Fruit fly (Drosophila melanogaster) whole organism, embryonic: Measurements from ENCODE around the gene CG13449.

ENCODE experiments used
- Adf1 ChIP-seq: fragments of 200-800 bp; sonication (Bioruptor generic); IDR thresholded peaks from 2 replicates; pipeline ENCODE4 v1.3.6; 2022; ENCODE audit warnings: missing biosample characterization, missing genetic modification characterization
- CG10565 ChIP-seq: fragments of 200-800 bp; sonication (Bioruptor generic); optimal IDR thresholded peaks from 3 replicates; lab custom pipeline; 2016; ENCODE audit warnings: missing biosample characterization, mild to moderate bottlenecking, missing genetic modification characterization
- CG11456 ChIP-seq: fragments of 200-800 bp; sonication (Bioruptor generic); IDR thresholded peaks from 3 replicates; pipeline ENCODE4 v1.3.6; 2022; ENCODE audit warnings: missing biosample characterization, missing genetic modification characterization
- CG12659 ChIP-seq: fragments of 200-800 bp; sonication (Bioruptor generic); optimal IDR thresholded peaks from 3 replicates; lab custom pipeline; 2017; ENCODE audit warnings: mild to moderate bottlenecking, missing biosample characterization, missing genetic modification reagents, missing genetic modification characterization
- CG13287 ChIP-seq: fragments of 200-800 bp; sonication (Bioruptor generic); IDR thresholded peaks from 2 replicates; pipeline ENCODE4 v1.3.6; 2022; ENCODE audit warnings: missing biosample characterization, missing genetic modification characterization; ENCODE audit not compliant: partially characterized antibody
- CG13775 ChIP-seq: fragments of 200-800 bp; sonication (Bioruptor generic); optimal IDR thresholded peaks from 3 replicates; lab custom pipeline; 2017; ENCODE audit warnings: missing biosample characterization, mild to moderate bottlenecking, missing genetic modification characterization
- CG15479 ChIP-seq: fragments of 200-800 bp; sonication (Bioruptor generic); optimal IDR thresholded peaks from 3 replicates; lab custom pipeline; 2019; ENCODE audit warnings: missing biosample characterization, mild to moderate bottlenecking, missing genetic modification characterization, moderate library complexity
- CG18599 ChIP-seq: fragments of 200-800 bp; sonication (Bioruptor generic); optimal IDR thresholded peaks from 3 replicates; lab custom pipeline; 2017; ENCODE audit warnings: missing biosample characterization, missing genetic modification characterization, mild to moderate bottlenecking, moderate library complexity, missing genetic modification reagents
- CG2202 ChIP-seq: fragments of 200-800 bp; sonication (Bioruptor generic); optimal IDR thresholded peaks from 2 replicates; lab custom pipeline; 2018; ENCODE audit warnings: missing biosample characterization, mild to moderate bottlenecking, missing genetic modification characterization
- CG2712 ChIP-seq: fragments of 200-800 bp; optimal IDR thresholded peaks from 3 replicates; lab custom pipeline; 2019; ENCODE audit warnings: missing biosample characterization, mild to moderate bottlenecking, missing genetic modification characterization, moderate library complexity
- CG2875 ChIP-seq: fragments of 200-800 bp; sonication (Bioruptor generic); optimal IDR thresholded peaks from 2 replicates; lab custom pipeline; 2017; ENCODE audit warnings: missing biosample characterization, mild to moderate bottlenecking, missing genetic modification characterization, missing genetic modification reagents
- CG4328 ChIP-seq: fragments of 200-800 bp; sonication (Bioruptor generic); optimal IDR thresholded peaks from 3 replicates; lab custom pipeline; 2017; ENCODE audit warnings: missing biosample characterization, missing genetic modification reagents, missing genetic modification characterization
- CG4424 ChIP-seq: fragments of 200-800 bp; sonication (Bioruptor generic); optimal IDR thresholded peaks from 3 replicates; lab custom pipeline; 2016; ENCODE audit warnings: missing biosample characterization, missing genetic modification characterization
- CG5953 ChIP-seq: fragments of 200-800 bp; sonication (Bioruptor generic); IDR thresholded peaks from 2 replicates; pipeline ENCODE4 v1.3.6; 2022; ENCODE audit warnings: missing biosample characterization, missing genetic modification characterization
- CG6765 ChIP-seq: fragments of 200-800 bp; sonication (Bioruptor generic); optimal IDR thresholded peaks from 3 replicates; lab custom pipeline; 2017; ENCODE audit warnings: missing biosample characterization, mild to moderate bottlenecking, missing genetic modification characterization
- CG8388 ChIP-seq: fragments of 200-800 bp; sonication (Bioruptor generic); optimal IDR thresholded peaks from 2 replicates; lab custom pipeline; 2019; ENCODE audit warnings: missing biosample characterization, mild to moderate bottlenecking, missing genetic modification characterization, moderate library complexity
- Camta ChIP-seq: fragments of 200-800 bp; sonication (Bioruptor generic); optimal IDR thresholded peaks from 2 replicates; lab custom pipeline; 2016; ENCODE audit warnings: missing biosample characterization, missing genetic modification characterization
- Gsc ChIP-seq: fragments of 200-800 bp; sonication (Bioruptor generic); IDR thresholded peaks from 2 replicates; pipeline ENCODE4 v1.3.6; 2022; ENCODE audit warnings: missing biosample characterization, missing genetic modification characterization
- HLH4C ChIP-seq: fragments of 200-800 bp; sonication (Bioruptor generic); IDR thresholded peaks from 3 replicates; pipeline ENCODE4 v1.3.6; 2022; ENCODE audit warnings: missing biosample characterization, missing genetic modification characterization; ENCODE audit not compliant: partially characterized antibody
- Hr39 ChIP-seq: fragments of >200 bp; optimal IDR thresholded peaks from 2 replicates; lab custom pipeline; 2017
- Kr ChIP-seq: fragments of 200-800 bp; sonication (Bioruptor generic); optimal IDR thresholded peaks from 2 replicates; lab custom pipeline; 2017; ENCODE audit warnings: missing biosample characterization, mild to moderate bottlenecking, missing genetic modification characterization
- Max ChIP-seq: fragments of 200-800 bp; sonication (Bioruptor generic); optimal IDR thresholded peaks from 2 replicates; lab custom pipeline; 2016; ENCODE audit warnings: missing biosample characterization, mild to moderate bottlenecking, missing genetic modification characterization
- Mrtf ChIP-seq: fragments of 200-800 bp; sonication (Bioruptor generic); IDR thresholded peaks from 3 replicates; pipeline ENCODE4 v1.3.6; 2022; ENCODE audit warnings: missing biosample characterization, missing genetic modification characterization
- Neu2 ChIP-seq: fragments of 200-800 bp; sonication (Bioruptor generic); optimal IDR thresholded peaks from 3 replicates; lab custom pipeline; 2016; ENCODE audit warnings: missing biosample characterization, missing genetic modification characterization, borderline replicate concordance
- Nf-YA ChIP-seq: fragments of 200-800 bp; sonication (Bioruptor generic); IDR thresholded peaks from 2 replicates; pipeline ENCODE4 v1.3.6; 2022; ENCODE audit warnings: missing biosample characterization, missing genetic modification characterization
- Oli ChIP-seq: fragments of 200-800 bp; sonication (Bioruptor generic); optimal IDR thresholded peaks from 2 replicates; lab custom pipeline; 2018; ENCODE audit warnings: missing biosample characterization, mild to moderate bottlenecking, missing genetic modification characterization, moderate library complexity
- Optix ChIP-seq: fragments of 200-800 bp; sonication (Bioruptor generic); IDR thresholded peaks from 3 replicates; pipeline ENCODE4 v1.3.6; 2022; ENCODE audit warnings: missing biosample characterization, missing genetic modification characterization
- Ravus ChIP-seq: fragments of 200-800 bp; sonication (Bioruptor generic); IDR thresholded peaks from 2 replicates; pipeline ENCODE4 v1.3.6; 2022; ENCODE audit warnings: missing biosample characterization, missing genetic modification characterization
- Sin3A ChIP-seq: fragments of >200 bp; optimal IDR thresholded peaks from 2 replicates; lab custom pipeline; 2018
- Sry-β ChIP-seq: fragments of 200-800 bp; sonication (Bioruptor generic); optimal IDR thresholded peaks from 2 replicates; lab custom pipeline; 2018; ENCODE audit warnings: missing biosample characterization, mild to moderate bottlenecking, missing genetic modification characterization, moderate library complexity
- Sry-δ ChIP-seq: fragments of 200-800 bp; sonication (Bioruptor generic); optimal IDR thresholded peaks from 2 replicates; lab custom pipeline; 2016; ENCODE audit warnings: missing biosample characterization, missing genetic modification characterization
- chinmo ChIP-seq: fragments of 200-800 bp; sonication (Bioruptor generic); IDR thresholded peaks from 4 replicates; pipeline ENCODE4 v1.3.6; 2022; ENCODE audit warnings: missing biosample characterization, missing genetic modification characterization; ENCODE audit not compliant: partially characterized antibody
- cwo ChIP-seq: fragments of 200-800 bp; sonication (Bioruptor generic); optimal IDR thresholded peaks from 3 replicates; lab custom pipeline; 2017; ENCODE audit warnings: missing biosample characterization, missing genetic modification characterization, mild to moderate bottlenecking, moderate library complexity, missing genetic modification reagents
- da ChIP-seq: fragments of 200-800 bp; sonication (Bioruptor generic); optimal IDR thresholded peaks from 2 replicates; lab custom pipeline; 2016; ENCODE audit warnings: missing biosample characterization, missing genetic modification characterization
- disco-r ChIP-seq: fragments of 200-800 bp; sonication (Bioruptor generic); optimal IDR thresholded peaks from 2 replicates; lab custom pipeline; 2016; ENCODE audit warnings: missing biosample characterization, missing genetic modification characterization
- esg ChIP-seq: fragments of 200-800 bp; sonication (Bioruptor generic); conservative IDR thresholded peaks from 2 replicates; pipeline ENCODE4 v1.3.6; 2022; ENCODE audit warnings: missing biosample characterization, missing genetic modification characterization
- fd64A ChIP-seq: fragments of 200-800 bp; sonication (Bioruptor generic); optimal IDR thresholded peaks from 3 replicates; lab custom pipeline; 2018; ENCODE audit warnings: missing biosample characterization, mild to moderate bottlenecking, missing genetic modification characterization
- grn ChIP-seq: fragments of 200-800 bp; sonication (Bioruptor generic); optimal IDR thresholded peaks from 3 replicates; lab custom pipeline; 2017; ENCODE audit warnings: missing biosample characterization, missing genetic modification characterization
- ham ChIP-seq: fragments of 200-800 bp; sonication (Bioruptor generic); IDR thresholded peaks from 2 replicates; pipeline ENCODE4 v1.3.6; 2022; ENCODE audit warnings: missing biosample characterization, missing genetic modification characterization
- insv ChIP-seq, 2 experiments: fragments of 200-800 bp; sonication (Bioruptor generic); optimal IDR thresholded peaks; 3 replicates each; lab custom pipeline; 2016 to 2018; ENCODE audit warnings: missing biosample characterization in 2 of 2, missing genetic modification characterization in 2 of 2
- kay ChIP-seq: fragments of 200-800 bp; sonication (Bioruptor generic); optimal IDR thresholded peaks from 2 replicates; lab custom pipeline; 2016; ENCODE audit warnings: missing biosample characterization, missing genetic modification characterization
- oc ChIP-seq: fragments of 200-800 bp; sonication (Bioruptor generic); optimal IDR thresholded peaks from 2 replicates; lab custom pipeline; 2018; ENCODE audit warnings: missing biosample characterization, mild to moderate bottlenecking, missing genetic modification characterization, moderate library complexity
- onecut ChIP-seq: fragments of 200-800 bp; sonication (Bioruptor generic); IDR thresholded peaks from 2 replicates; pipeline ENCODE4 v1.3.6; 2022; ENCODE audit warnings: missing biosample characterization, missing genetic modification characterization
- otp ChIP-seq: fragments of 200-800 bp; sonication (Bioruptor generic); IDR thresholded peaks from 3 replicates; pipeline ENCODE4, ENCODE4 v1.3.6; 2022; ENCODE audit warnings: missing biosample characterization, missing genetic modification characterization
- sc ChIP-seq, 3 experiments: fragments of >200 bp in 2 of 3; fragments of 200-800 bp in 1 of 3; sonication (Bioruptor generic) in 1 of 3; optimal IDR thresholded peaks; 2 replicates in 2 of 3; 3 replicates in 1 of 3; lab custom pipeline; 2017; ENCODE audit warnings: mild to moderate bottlenecking in 1 of 3, missing biosample characterization in 1 of 3, missing genetic modification characterization in 1 of 3, missing genetic modification reagents in 1 of 3
- schlank ChIP-seq: fragments of 200-800 bp; sonication (Bioruptor generic); optimal IDR thresholded peaks from 2 replicates; lab custom pipeline; 2018; ENCODE audit warnings: missing biosample characterization, mild to moderate bottlenecking, missing genetic modification characterization
- seq ChIP-seq: fragments of 200-800 bp; sonication (Bioruptor generic); IDR thresholded peaks from 2 replicates; pipeline ENCODE4 v1.3.6; 2022; ENCODE audit warnings: missing biosample characterization, missing genetic modification characterization
- sim ChIP-seq: fragments of 200-800 bp; sonication (Bioruptor generic); IDR thresholded peaks from 2 replicates; pipeline ENCODE4 v1.3.6; 2022; ENCODE audit warnings: missing biosample characterization, missing genetic modification characterization
- sob ChIP-seq: fragments of 200-800 bp; sonication (Bioruptor generic); IDR thresholded peaks from 2 replicates; pipeline ENCODE4 v1.3.6; 2022; ENCODE audit warnings: missing biosample characterization, missing genetic modification characterization

CG13449 gene

DNA sequence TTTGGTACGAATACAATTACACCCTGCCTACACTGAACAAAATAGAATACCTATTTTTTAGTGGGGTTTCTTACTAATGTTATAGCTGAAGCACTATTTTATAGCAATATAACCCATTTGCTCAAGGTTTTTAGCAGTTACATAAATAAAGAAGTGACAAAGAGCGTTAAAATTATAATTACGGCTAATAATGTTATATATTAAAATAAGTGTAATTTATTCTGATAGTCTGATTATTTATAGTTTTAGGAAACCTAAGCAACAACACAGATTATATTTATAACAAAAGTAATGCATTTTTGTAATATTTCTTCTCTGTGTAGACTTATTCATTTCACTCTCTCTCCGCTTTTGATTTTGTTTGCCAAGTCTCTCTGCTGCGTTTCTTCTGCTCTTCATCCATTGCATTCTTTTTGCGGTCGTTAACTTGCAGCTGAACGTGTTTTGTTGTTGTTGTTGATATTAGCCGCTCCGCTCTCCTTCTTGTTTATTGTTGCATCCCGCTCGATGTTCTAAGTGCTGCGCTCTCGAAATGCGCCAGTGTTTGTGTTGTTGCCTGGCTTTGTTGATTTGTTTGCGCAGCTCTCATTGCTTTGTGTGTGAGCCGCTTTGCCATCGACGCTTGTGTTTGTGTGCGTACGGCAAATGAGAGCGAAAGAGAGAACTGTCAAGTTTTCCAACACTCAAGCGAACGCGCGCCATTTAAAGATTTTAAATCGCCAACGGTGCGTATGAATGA is 13.2 kb upstream of the CG13449 start (continued):
- TF ChIP-seq fd64A (GFP tag; lab: Kevin White, UChicago) (peak; percentile 80), insv (GFP tag; optimal IDR thresholded peaks at IDR 0.05; lab: Kevin White, UChicago) (peak in 1 of 2 experiments; percentile 5), CG2202 (tag; lab: Kevin White, UChicago) (peak; percentile 70), disco-r (GFP tag; lab: Kevin White, UChicago) (no peak), CG8388 (peak; percentile 93), Camta (GFP tag; lab: Kevin White, UChicago) (peak; percentile 50), sob (peak; percentile 76), CG11456 (GFP tag; lab: Robert Waterston, UW) (no peak; the same call in 2 of the 3 replicates), CG12659 (GFP tag; lab: Kevin White, UChicago) (peak; percentile 91), ham (GFP tag; lab: Robert Waterston, UW) (no peak), Oli (peak; percentile 95), cwo (GFP tag; lab: Kevin White, UChicago) (peak; percentile 88), grn (peak; percentile 6), sc (optimal IDR thresholded peaks at IDR 0.05; lab: Kevin White, UChicago) (no peak), sc (GFP tag; optimal IDR thresholded peaks at IDR 0.05; lab: Kevin White, UChicago) (peak; percentile 90), schlank (peak; percentile 36), Kr (GFP tag; lab: Kevin White, UChicago) (no peak), CG15479 (GFP tag; lab: Kevin White, UChicago) (no peak), CG10565 (peak; percentile 7), Sry-β (GFP tag; lab: Kevin White, UChicago) (peak; percentile 44), esg (peak; percentile 84), CG4424 (GFP tag; lab: Kevin White, UChicago) (peak; percentile 93), Gsc (GFP tag; lab: Robert Waterston, UW) (no peak), Neu2 (GFP tag; lab: Kevin White, UChicago) (no peak), CG18599 (GFP tag; lab: Kevin White, UChicago) (peak; percentile 90), onecut (GFP tag; lab: Robert Waterston, UW) (peak; percentile 45), seq (peak; percentile 69), Hr39 (no peak), CG13287 (GFP tag; lab: Robert Waterston, UW) (no peak; the same call in 1 of the 2 replicates), oc (tag; lab: Kevin White, UChicago) (peak; percentile 88), Mrtf (GFP tag; lab: Robert Waterston, UW) (peak; percentile 66; the same call in 1 of the 3 replicates), kay (GFP tag; lab: Kevin White, UChicago) (peak; percentile 59), Max (GFP tag; lab: Kevin White, UChicago) (peak; percentile 73), CG5953 (0 out of 2 replicates have a peak, but pooled peaks have one; percentile 16), Adf1 (GFP tag; lab: Robert Waterston, UW) (peak; percentile 59; the same call in 1 of the 2 replicates), Ravus (GFP tag; lab: Robert Waterston, UW) (peak; percentile 48), CG2875 (peak; percentile 89), da (GFP tag; lab: Kevin White, UChicago) (no peak), Optix (GFP tag; lab: Robert Waterston, UW) (no peak), CG13775 (GFP tag; lab: Kevin White, UChicago) (peak; percentile 89), CG6765 (GFP tag; lab: Kevin White, UChicago) (peak; percentile 83), chinmo (peak; percentile 83; the same call in 2 of the 4 replicates), Sin3A (no peak), sim (peak; percentile 69; the same call in 1 of the 2 replicates), Sry-δ (no peak), CG4328 (peak; percentile 75), CG2712 (tag; lab: Kevin White, UChicago) (peak; percentile 95), otp (peak; percentile 21; the same call in 1 of the 3 replicates), Nf-YA (peak; percentile 63), HLH4C (GFP tag; lab: Robert Waterston, UW) (no peak)
